Worm (Caenorhabditis elegans): ENCODE measurements around the gene R05F9.9.

DNA sequence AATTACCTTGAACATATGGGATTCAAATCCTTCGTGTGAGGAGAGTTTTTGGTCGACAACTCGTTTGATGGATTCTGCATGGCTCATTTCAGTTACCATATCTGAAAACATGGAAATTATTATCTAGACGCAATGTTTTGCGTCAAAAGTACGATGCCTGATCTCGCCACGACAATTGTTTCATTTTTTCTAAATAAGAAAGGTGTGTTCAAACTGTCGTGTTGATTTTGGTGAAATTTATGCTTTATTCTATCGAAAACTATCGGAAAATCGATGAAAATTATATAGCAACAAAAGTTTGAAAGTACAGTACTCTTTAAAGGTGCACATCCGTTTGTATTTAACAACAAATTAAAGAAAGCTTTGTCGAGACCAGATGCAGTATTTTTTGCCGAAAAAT lies 39.1 kb upstream of the R05F9.9 start, which contains the start of gene cblc-1:
- no peak for TF ChIP-seq skn-1 (tag; optimal IDR thresholded peaks at IDR 0.05)
- TF ChIP-seq mab-9 (GFP tag; IDR thresholded peaks at IDR 0.05): no peak
- no peak for TF ChIP-seq ets-5 (GFP tag; IDR thresholded peaks at IDR 0.05)
- no peak for TF ChIP-seq hpl-2 (GFP tag; optimal IDR thresholded peaks at IDR 0.05)
- no peak for TF ChIP-seq C34B4.2 (tag; optimal IDR thresholded peaks at IDR 0.05)
- no peak for TF ChIP-seq unc-62 (GFP tag; optimal IDR thresholded peaks at IDR 0.05)

Data from whole organism, L1 larva.